Worm (Caenorhabditis elegans): ENCODE measurements around the gene unc-130.

DNA sequence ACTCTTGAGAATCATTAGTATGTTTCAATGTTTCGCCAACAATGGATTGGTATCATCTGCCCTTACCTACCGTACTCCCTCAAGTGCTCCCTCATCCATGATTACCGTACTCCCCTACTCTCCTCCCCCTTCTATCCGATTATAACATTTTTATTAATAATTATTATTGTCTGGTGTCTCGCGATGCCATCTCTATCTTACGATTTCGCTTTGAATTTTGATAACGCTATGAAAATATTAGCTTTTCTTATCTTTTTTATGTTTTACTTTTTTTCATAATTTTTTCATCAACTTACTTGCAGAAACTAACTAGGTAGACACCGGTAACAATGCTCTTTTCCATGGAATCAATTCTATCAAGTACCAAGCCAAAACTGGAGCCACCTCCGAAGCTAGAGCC is at the start of gene unc-130:
- no peak for TF ChIP-seq ztf-4 (tag; optimal IDR thresholded peaks at IDR 0.05)
- no peak for TF ChIP-seq elt-3 (tag; optimal IDR thresholded peaks at IDR 0.05)
- no peak for TF ChIP-seq nhr-11 (tag; optimal IDR thresholded peaks at IDR 0.05)
- no peak for TF ChIP-seq unc-39 (tag; optimal IDR thresholded peaks at IDR 0.05)
- no peak for TF ChIP-seq F13H6.1 (tag; optimal IDR thresholded peaks at IDR 0.05)

All from whole organism, L2 larva.